Worm (Caenorhabditis elegans) whole organism, late embryonic: ENCODE results near the gene lips-17.

ENCODE experiments used
- fkh-10 ChIP-seq: fragments of 150-350 bp; optimal IDR thresholded peaks from 2 replicates; lab custom pipeline; 2014; ENCODE audit warnings: missing biosample characterization, missing genetic modification reagents, missing genetic modification characterization
- hlh-30 ChIP-seq: sonication (generic microtip); optimal IDR thresholded peaks from 2 replicates; lab custom pipeline; 2017; ENCODE audit warnings: antibody characterized with exemption, missing genetic modification characterization, missing compliant biosample characterization; ENCODE audit not compliant: insufficient read depth
- nhr-11 ChIP-seq: fragments of 150-350 bp; optimal IDR thresholded peaks from 2 replicates; lab custom pipeline; 2014; ENCODE audit warnings: missing biosample characterization, missing genetic modification characterization
- unc-55 ChIP-seq: sonication (generic microtip); optimal IDR thresholded peaks from 2 replicates; lab custom pipeline; 2017; ENCODE audit warnings: missing biosample characterization, missing genetic modification reagents, missing genetic modification characterization

DNA sequence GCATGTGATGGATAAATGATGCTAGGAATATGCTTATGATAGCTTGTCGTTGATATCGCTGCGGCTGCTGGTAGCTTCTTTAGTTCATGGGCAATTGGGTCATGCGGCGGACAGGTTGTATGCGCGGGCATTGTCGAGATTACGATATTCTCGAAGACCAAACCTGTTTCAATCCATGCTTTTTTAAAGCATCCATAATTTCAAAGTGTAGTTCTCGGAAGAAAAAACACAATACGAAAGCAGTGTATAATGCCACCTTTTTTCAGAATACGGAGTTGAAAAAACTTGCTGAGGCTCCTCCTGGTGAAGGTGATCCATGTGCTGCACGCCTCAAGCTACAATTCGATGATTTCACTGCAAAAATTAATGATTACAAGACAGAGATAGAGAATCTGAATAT, 2.7 kb upstream of the lips-17 start, which contains the start of gene osm-8:
- TF ChIP-seq unc-55 (GFP tag; lab: Kevin White, UChicago) (no peak), hlh-30 (tag; lab: Kevin White, UChicago) (no peak), fkh-10 (GFP tag; lab: Kevin White, UChicago) (no peak), nhr-11 (tag; lab: Kevin White, UChicago) (no peak)
